Fruit fly (Drosophila melanogaster) whole organism, embryonic: ENCODE measurements around the gene CG9932.

ENCODE experiments used
- Adf1 ChIP-seq: fragments of 200-800 bp; sonication (Bioruptor generic); IDR thresholded peaks from 2 replicates; pipeline ENCODE4 v1.3.6; 2022; ENCODE audit warnings: missing biosample characterization, missing genetic modification characterization
- BEAF-32 ChIP-seq: fragments of 200-800 bp; sonication (Bioruptor generic); optimal IDR thresholded peaks from 3 replicates; lab custom pipeline; 2017; ENCODE audit warnings: missing biosample characterization, missing genetic modification characterization, mild to moderate bottlenecking, moderate library complexity, missing genetic modification reagents
- CG10147 ChIP-seq: fragments of 200-800 bp; sonication (Bioruptor generic); optimal IDR thresholded peaks from 2 replicates; lab custom pipeline; 2019; ENCODE audit warnings: missing biosample characterization, mild to moderate bottlenecking, missing genetic modification characterization, moderate library complexity
- CG11696 ChIP-seq: fragments of 200-800 bp; sonication (Bioruptor generic); IDR thresholded peaks from 2 replicates; pipeline ENCODE4 v1.3.6; 2022; ENCODE audit warnings: missing biosample characterization, missing genetic modification characterization
- CG12104 ChIP-seq: fragments of 200-800 bp; sonication (Bioruptor generic); optimal IDR thresholded peaks from 3 replicates; lab custom pipeline; 2016; ENCODE audit warnings: missing biosample characterization, missing genetic modification characterization
- CG17912 ChIP-seq: fragments of 200-800 bp; sonication (Bioruptor generic); optimal IDR thresholded peaks from 2 replicates; lab custom pipeline; 2018; ENCODE audit warnings: missing biosample characterization, mild to moderate bottlenecking, missing genetic modification characterization
- CG2199 ChIP-seq: fragments of 200-800 bp; sonication (Bioruptor generic); IDR thresholded peaks from 3 replicates; pipeline ENCODE4 v1.3.6; 2022; ENCODE audit warnings: missing biosample characterization, missing genetic modification characterization
- CG2202 ChIP-seq: fragments of 200-800 bp; sonication (Bioruptor generic); optimal IDR thresholded peaks from 2 replicates; lab custom pipeline; 2018; ENCODE audit warnings: missing biosample characterization, mild to moderate bottlenecking, missing genetic modification characterization
- CG34224 ChIP-seq: fragments of 200-800 bp; sonication (Bioruptor generic); IDR thresholded peaks from 3 replicates; pipeline ENCODE4 v1.3.6; 2022; ENCODE audit warnings: missing biosample characterization, missing genetic modification characterization; ENCODE audit not compliant: partially characterized antibody
- CG4730 ChIP-seq: fragments of 200-800 bp; sonication (Bioruptor generic); IDR thresholded peaks from 2 replicates; pipeline ENCODE4 v1.3.6; 2022; ENCODE audit warnings: missing biosample characterization, missing genetic modification characterization
- CG5180 ChIP-seq: fragments of 200-800 bp; sonication (Bioruptor generic); optimal IDR thresholded peaks from 3 replicates; lab custom pipeline; 2017; ENCODE audit warnings: missing biosample characterization, missing genetic modification characterization, mild to moderate bottlenecking, moderate library complexity, missing genetic modification reagents
- CG6654 ChIP-seq: fragments of 200-800 bp; sonication (Bioruptor generic); optimal IDR thresholded peaks from 2 replicates; lab custom pipeline; 2017; ENCODE audit warnings: missing biosample characterization, mild to moderate bottlenecking, missing genetic modification characterization
- CG7839 ChIP-seq: fragments of 200-800 bp; sonication (Bioruptor generic); optimal IDR thresholded peaks from 3 replicates; lab custom pipeline; 2018; ENCODE audit warnings: missing biosample characterization, mild to moderate bottlenecking, missing genetic modification characterization, moderate library complexity
- CTCF ChIP-seq: fragments of 200-800 bp; sonication (Bioruptor generic); optimal IDR thresholded peaks from 2 replicates; lab custom pipeline; 2017; ENCODE audit warnings: missing biosample characterization, mild to moderate bottlenecking, missing genetic modification characterization, moderate library complexity
- Dip3 ChIP-seq: fragments of 200-800 bp; sonication (Bioruptor generic); optimal IDR thresholded peaks from 3 replicates; lab custom pipeline; 2016; ENCODE audit warnings: missing biosample characterization, missing genetic modification characterization
- Doc3 ChIP-seq: fragments of 200-800 bp; sonication (Bioruptor generic); IDR thresholded peaks from 3 replicates; pipeline ENCODE4 v1.3.6; 2022; ENCODE audit warnings: missing biosample characterization, missing genetic modification characterization; ENCODE audit not compliant: partially characterized antibody
- Gsc ChIP-seq: fragments of 200-800 bp; sonication (Bioruptor generic); IDR thresholded peaks from 2 replicates; pipeline ENCODE4 v1.3.6; 2022; ENCODE audit warnings: missing biosample characterization, missing genetic modification characterization
- Hr78 ChIP-seq, 2 experiments: fragments of 200-800 bp in 1 of 2; fragments of >200 bp in 1 of 2; sonication (Bioruptor generic) in 1 of 2; optimal IDR thresholded peaks; 2 replicates each; lab custom pipeline; 2017 to 2019; ENCODE audit warnings: missing biosample characterization in 2 of 2, missing genetic modification characterization in 2 of 2, mild to moderate bottlenecking in 1 of 2, moderate library complexity in 1 of 2
- Myb ChIP-seq: fragments of 200-800 bp; sonication (Bioruptor generic); optimal IDR thresholded peaks from 2 replicates; lab custom pipeline; 2016; ENCODE audit warnings: missing biosample characterization, missing genetic modification characterization
- NfI ChIP-seq: fragments of 200-800 bp; sonication (Bioruptor generic); optimal IDR thresholded peaks from 3 replicates; lab custom pipeline; 2018; ENCODE audit warnings: missing biosample characterization, mild to moderate bottlenecking, missing genetic modification characterization, moderate library complexity
- Ravus ChIP-seq: fragments of 200-800 bp; sonication (Bioruptor generic); IDR thresholded peaks from 2 replicates; pipeline ENCODE4 v1.3.6; 2022; ENCODE audit warnings: missing biosample characterization, missing genetic modification characterization
- Rx ChIP-seq: fragments of 200-800 bp; sonication (Bioruptor generic); IDR thresholded peaks from 2 replicates; pipeline ENCODE4 v1.3.6; 2022; ENCODE audit warnings: missing biosample characterization, missing genetic modification characterization
- Six4 ChIP-seq: fragments of 200-800 bp; sonication (Bioruptor generic); optimal IDR thresholded peaks from 2 replicates; lab custom pipeline; 2016; ENCODE audit warnings: missing biosample characterization, missing genetic modification characterization
- ase ChIP-seq: fragments of 200-800 bp; sonication (Bioruptor generic); IDR thresholded peaks from 3 replicates; pipeline ENCODE4 v1.3.6; 2022; ENCODE audit warnings: missing biosample characterization, missing genetic modification characterization
- bbx ChIP-seq: fragments of 200-800 bp; sonication (Bioruptor generic); IDR thresholded peaks from 2 replicates; pipeline ENCODE4 v1.3.6; 2022; ENCODE audit warnings: missing biosample characterization, missing genetic modification characterization; ENCODE audit not compliant: partially characterized antibody
- cas ChIP-seq: fragments of 200-800 bp; sonication (Bioruptor generic); IDR thresholded peaks from 2 replicates; pipeline ENCODE4 v1.3.6; 2022; ENCODE audit warnings: missing biosample characterization, missing genetic modification characterization
- cg ChIP-seq: fragments of 200-800 bp; sonication (Bioruptor generic); optimal IDR thresholded peaks from 3 replicates; lab custom pipeline; 2019; ENCODE audit warnings: missing biosample characterization, mild to moderate bottlenecking, missing genetic modification characterization, moderate library complexity
- ci ChIP-seq: fragments of 200-800 bp; sonication (Bioruptor generic); IDR thresholded peaks from 3 replicates; pipeline ENCODE4 v1.3.6; 2022; ENCODE audit warnings: missing biosample characterization, missing genetic modification characterization
- crol ChIP-seq: fragments of 200-800 bp; sonication (Bioruptor generic); IDR thresholded peaks from 2 replicates; pipeline ENCODE4 v1.3.6; 2022; ENCODE audit warnings: missing biosample characterization, missing genetic modification characterization
- dati ChIP-seq: fragments of 200-800 bp; sonication (Bioruptor generic); IDR thresholded peaks from 2 replicates; pipeline ENCODE4 v1.3.6; 2022; ENCODE audit warnings: missing biosample characterization, missing genetic modification characterization
- dmrt11E ChIP-seq: fragments of 200-800 bp; sonication (Bioruptor generic); optimal IDR thresholded peaks from 3 replicates; lab custom pipeline; 2018; ENCODE audit warnings: missing biosample characterization, mild to moderate bottlenecking, missing genetic modification characterization, moderate library complexity
- dmrt99B ChIP-seq: fragments of 200-800 bp; sonication (Bioruptor generic); optimal IDR thresholded peaks from 2 replicates; lab custom pipeline; 2018; ENCODE audit warnings: missing biosample characterization, mild to moderate bottlenecking, missing genetic modification characterization, moderate library complexity
- dpn ChIP-seq, 2 experiments: fragments of 200-800 bp; sonication (Bioruptor generic); optimal IDR thresholded peaks; 3 replicates each; lab custom pipeline; 2016; ENCODE audit warnings: missing biosample characterization in 2 of 2, missing genetic modification characterization in 2 of 2
- en ChIP-seq: fragments of 200-800 bp; sonication (Bioruptor generic); optimal IDR thresholded peaks from 2 replicates; lab custom pipeline; 2016; ENCODE audit warnings: missing biosample characterization, missing genetic modification characterization
- ewg ChIP-seq: fragments of 200-800 bp; sonication (Bioruptor generic); optimal IDR thresholded peaks from 3 replicates; lab custom pipeline; 2017; ENCODE audit warnings: mild to moderate bottlenecking, missing biosample characterization, missing genetic modification reagents, missing genetic modification characterization
- fru ChIP-seq: fragments of >200 bp; optimal IDR thresholded peaks from 2 replicates; lab custom pipeline; 2017
- grn ChIP-seq: fragments of 200-800 bp; sonication (Bioruptor generic); optimal IDR thresholded peaks from 3 replicates; lab custom pipeline; 2017; ENCODE audit warnings: missing biosample characterization, missing genetic modification characterization
- gsb ChIP-seq: fragments of 200-800 bp; sonication (Bioruptor generic); IDR thresholded peaks from 2 replicates; pipeline ENCODE4 v1.3.6; 2022; ENCODE audit warnings: missing biosample characterization, missing genetic modification characterization
- h ChIP-seq: fragments of >200 bp; optimal IDR thresholded peaks from 2 replicates; lab custom pipeline; 2017
- inv ChIP-seq: fragments of 200-800 bp; sonication (Bioruptor generic); IDR thresholded peaks from 2 replicates; pipeline ENCODE4 v1.3.6; 2022; ENCODE audit warnings: missing biosample characterization, missing genetic modification characterization; ENCODE audit not compliant: partially characterized antibody
- jigr1 ChIP-seq: fragments of 200-800 bp; sonication (Bioruptor generic); IDR thresholded peaks from 3 replicates; pipeline ENCODE4 v1.3.6; 2022; ENCODE audit warnings: missing biosample characterization, missing genetic modification characterization
- jing ChIP-seq: fragments of 200-800 bp; sonication (Bioruptor generic); optimal IDR thresholded peaks from 2 replicates; lab custom pipeline; 2018; ENCODE audit warnings: missing biosample characterization, mild to moderate bottlenecking, missing genetic modification characterization
- jumu ChIP-seq: fragments of 200-800 bp; sonication (Bioruptor generic); optimal IDR thresholded peaks from 3 replicates; lab custom pipeline; 2016; ENCODE audit warnings: missing biosample characterization, missing genetic modification characterization
- ken ChIP-seq: fragments of 200-800 bp; sonication (Bioruptor generic); IDR thresholded peaks from 3 replicates; pipeline ENCODE4 v1.3.6; 2022; ENCODE audit warnings: missing biosample characterization, missing genetic modification characterization
- knrl ChIP-seq: fragments of 200-800 bp; sonication (Bioruptor generic); IDR thresholded peaks from 3 replicates; pipeline ENCODE4 v1.3.6; 2022; ENCODE audit warnings: missing biosample characterization, missing genetic modification characterization; ENCODE audit not compliant: partially characterized antibody
- lbe ChIP-seq: fragments of 200-800 bp; sonication (Bioruptor generic); optimal IDR thresholded peaks from 2 replicates; lab custom pipeline; 2016; ENCODE audit warnings: missing biosample characterization, mild to moderate bottlenecking, missing genetic modification characterization
- lov ChIP-seq, 2 experiments: fragments of 200-800 bp in 1 of 2; fragments of >200 bp in 1 of 2; sonication (Bioruptor generic) in 1 of 2; IDR thresholded peaks in 1 of 2; optimal IDR thresholded peaks in 1 of 2; 2 replicates in 1 of 2; 3 replicates in 1 of 2; pipeline versions ENCODE4 v1.3.6 to Lab custom; 2017 to 2022; ENCODE audit warnings: missing biosample characterization in 1 of 2, missing genetic modification characterization in 1 of 2
- nau ChIP-seq: fragments of 200-800 bp; sonication (Bioruptor generic); optimal IDR thresholded peaks from 3 replicates; lab custom pipeline; 2017; ENCODE audit warnings: missing biosample characterization, mild to moderate bottlenecking, missing genetic modification characterization, missing genetic modification reagents
- scrt ChIP-seq: fragments of 200-800 bp; sonication (Bioruptor generic); optimal IDR thresholded peaks from 2 replicates; lab custom pipeline; 2018; ENCODE audit warnings: missing biosample characterization, mild to moderate bottlenecking, missing genetic modification characterization, moderate library complexity
- seq ChIP-seq: fragments of 200-800 bp; sonication (Bioruptor generic); IDR thresholded peaks from 2 replicates; pipeline ENCODE4 v1.3.6; 2022; ENCODE audit warnings: missing biosample characterization, missing genetic modification characterization
- sisA ChIP-seq: fragments of 200-800 bp; sonication (Bioruptor generic); IDR thresholded peaks from 2 replicates; pipeline ENCODE4 v1.3.6; 2022; ENCODE audit warnings: missing biosample characterization, missing genetic modification characterization

CG9932 gene

DNA sequence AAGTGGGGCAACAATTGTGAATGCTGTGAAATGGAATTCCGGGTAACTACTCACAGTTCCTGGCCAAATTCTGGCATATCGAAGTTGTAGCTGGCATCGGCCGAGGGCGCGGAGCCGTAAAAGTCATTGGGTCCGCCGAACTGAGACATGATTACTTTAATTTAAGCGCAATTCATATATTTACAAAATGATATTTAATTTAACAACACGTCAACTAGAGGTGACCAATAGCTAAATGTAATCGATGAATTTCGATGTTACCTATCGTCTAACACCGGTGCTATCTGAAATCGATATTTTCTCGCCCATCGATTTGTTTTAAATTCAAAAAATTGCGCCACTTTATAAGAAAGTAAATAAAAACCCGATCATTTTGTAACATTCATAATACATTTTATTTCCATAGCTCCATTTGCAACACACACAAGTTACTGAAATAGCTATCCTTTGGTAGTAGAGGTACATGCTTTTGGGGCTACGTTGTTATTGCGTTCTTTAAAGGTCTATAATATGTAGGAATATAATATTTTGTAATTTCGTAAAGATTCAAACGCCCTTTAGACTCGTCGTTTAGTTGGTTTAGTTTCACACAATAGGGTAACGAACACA is 59.4 kb downstream of the CG9932 start, which contains the start of gene Yip1d1 (continued):
- peak; percentile 51 for TF ChIP-seq Myb (GFP tag; lab: Kevin White, UChicago)
- no peak for TF ChIP-seq grn (GFP tag; lab: Kevin White, UChicago)
- no peak for TF ChIP-seq dati (GFP tag; lab: Robert Waterston, UW)
- TF ChIP-seq Ravus (GFP tag; lab: Robert Waterston, UW), result no peak
- TF ChIP-seq CG12104, result no peak
- TF ChIP-seq jumu, result no peak
- TF ChIP-seq CG2199, result no peak
- no peak for TF ChIP-seq CG7839 (tag; lab: Kevin White, UChicago)
- no peak for TF ChIP-seq dpn (GFP tag; optimal IDR thresholded peaks at IDR 0.05; lab: Kevin White, UChicago)
- TF ChIP-seq crol (GFP tag; lab: Robert Waterston, UW), result no peak
- no peak for TF ChIP-seq Hr78 (GFP tag; optimal IDR thresholded peaks at IDR 0.05; lab: Kevin White, UChicago)
- no peak for TF ChIP-seq seq (GFP tag; lab: Robert Waterston, UW)
- TF ChIP-seq CG10147, result no peak
- TF ChIP-seq inv (GFP tag; lab: Robert Waterston, UW), result peak; percentile 83
- no peak for TF ChIP-seq sisA (GFP tag; lab: Robert Waterston, UW)
- TF ChIP-seq NfI, result no peak
- TF ChIP-seq CG5180, result no peak
- no peak for TF ChIP-seq scrt (GFP tag; lab: Kevin White, UChicago)
- TF ChIP-seq fru (lab: Kevin White, UChicago), result no peak
- no peak for TF ChIP-seq en (GFP tag; lab: Kevin White, UChicago)
- no peak for TF ChIP-seq cg (GFP tag; lab: Kevin White, UChicago)
- TF ChIP-seq cas, result no peak
- no peak for TF ChIP-seq ken (GFP tag; lab: Robert Waterston, UW)
- no peak for TF ChIP-seq gsb (GFP tag; lab: Robert Waterston, UW)
- TF ChIP-seq Gsc (GFP tag; lab: Robert Waterston, UW), result no peak
- no peak for TF ChIP-seq Six4 (GFP tag; lab: Kevin White, UChicago)
- no peak for TF ChIP-seq CG2202 (tag; lab: Kevin White, UChicago)
- TF ChIP-seq CG17912 (GFP tag; lab: Kevin White, UChicago), result no peak
- peak; percentile 88 for TF ChIP-seq knrl (GFP tag; lab: Robert Waterston, UW)
- TF ChIP-seq Doc3 (GFP tag; lab: Robert Waterston, UW), result peak; percentile 94
- no peak for TF ChIP-seq jing
- no peak for TF ChIP-seq CG11696 (GFP tag; lab: Robert Waterston, UW)
- TF ChIP-seq bbx (GFP tag; lab: Robert Waterston, UW), result peak; percentile 96
- TF ChIP-seq ewg (GFP tag; lab: Kevin White, UChicago), result no peak
- no peak for TF ChIP-seq dmrt99B (tag; lab: Kevin White, UChicago)
- no peak for TF ChIP-seq ase (GFP tag; lab: Robert Waterston, UW)
- TF ChIP-seq Dip3 (GFP tag; lab: Kevin White, UChicago), result no peak
- peak; percentile 86 for TF ChIP-seq BEAF-32 (GFP tag; lab: Kevin White, UChicago)
- no peak for TF ChIP-seq lbe (GFP tag; lab: Kevin White, UChicago)
- no peak for TF ChIP-seq h (lab: Kevin White, UChicago)
- no peak for TF ChIP-seq lov (optimal IDR thresholded peaks at IDR 0.05; lab: Kevin White, UChicago)
- no peak for TF ChIP-seq lov (GFP tag; IDR thresholded peaks at IDR 0.05; lab: Robert Waterston, UW)
- TF ChIP-seq CTCF, result peak; percentile 34
- TF ChIP-seq Adf1, result no peak
- TF ChIP-seq dmrt11E (tag; lab: Kevin White, UChicago), result no peak
- no peak for TF ChIP-seq jigr1 (GFP tag; lab: Robert Waterston, UW)
- peak; percentile 98 for TF ChIP-seq CG34224 (GFP tag; lab: Robert Waterston, UW)
- TF ChIP-seq Rx (GFP tag; lab: Robert Waterston, UW), result no peak
- no peak for TF ChIP-seq ci (GFP tag; lab: Robert Waterston, UW)
- TF ChIP-seq CG6654 (GFP tag; lab: Kevin White, UChicago), result no peak
- no peak for TF ChIP-seq nau (GFP tag; lab: Kevin White, UChicago)
- no peak for TF ChIP-seq CG4730 (GFP tag; lab: Robert Waterston, UW)
